Fruit fly (Drosophila melanogaster): Measurements from ENCODE around the gene mRpL9.

mRpL9 gene

DNA sequence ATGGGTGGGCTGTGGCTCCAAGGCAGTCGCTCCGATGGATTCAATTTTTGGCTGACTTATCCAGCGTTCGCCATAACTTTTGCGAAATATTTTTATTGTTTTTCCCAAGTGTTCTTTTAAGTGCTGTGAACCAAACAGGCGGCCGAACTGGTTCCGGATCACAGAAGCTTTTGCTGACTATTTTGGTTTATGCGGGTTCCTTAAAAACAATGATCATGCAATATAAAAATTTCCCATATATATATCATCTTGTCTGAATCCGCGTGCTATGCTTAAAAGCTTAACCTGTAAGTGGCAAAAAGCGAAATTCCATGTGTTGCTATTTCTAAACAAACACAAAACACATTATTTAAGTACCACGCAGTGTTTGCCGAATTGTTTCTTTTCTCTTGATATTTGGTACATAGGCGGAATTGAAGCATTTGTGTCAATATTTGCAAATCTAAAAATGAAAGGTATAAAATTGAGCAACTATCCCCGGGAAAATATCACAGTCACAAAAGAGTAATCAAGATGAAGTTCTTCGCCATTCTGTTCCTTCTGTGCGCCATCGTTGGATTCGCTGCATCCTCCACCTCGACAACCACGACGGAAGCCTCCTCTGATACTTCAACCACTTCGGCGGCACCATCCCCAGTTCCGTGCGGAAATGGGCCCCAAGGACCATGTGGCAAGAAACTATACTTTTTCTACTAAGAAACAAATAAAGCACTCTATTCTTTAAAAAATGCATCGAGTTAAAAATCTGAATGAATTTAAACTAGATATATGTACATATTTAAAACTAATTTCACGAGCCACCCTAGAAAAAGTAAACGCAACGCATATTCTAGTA lies 10.4 kb upstream of the mRpL9 start, which contains the start of the genes CG6276 and CG44040 (continued):
- TF ChIP-seq ATbp (GFP tag; optimal IDR thresholded peaks at IDR 0.05) (peak; percentile 36), CG1602 (GFP tag; optimal IDR thresholded peaks at IDR 0.05) (no peak), CG34224 (GFP tag; IDR thresholded peaks at IDR 0.05; ENCODE audit: partially characterized antibody) (no peak), Sry-δ (GFP tag; optimal IDR thresholded peaks at IDR 0.05) (peak; percentile 15), CG11504 (tag; optimal IDR thresholded peaks at IDR 0.05) (peak; percentile 64), CG15601 (tag; optimal IDR thresholded peaks at IDR 0.05) (peak; percentile 10), CG34376 (GFP tag; optimal IDR thresholded peaks at IDR 0.05) (peak; percentile 58), BEAF-32 (GFP tag; optimal IDR thresholded peaks at IDR 0.05) (peak; percentile 24), Nf-YB (GFP tag; optimal IDR thresholded peaks at IDR 0.05) (no peak), row (GFP tag; IDR thresholded peaks at IDR 0.05) (peak; percentile 73), CG8924 (tag; optimal IDR thresholded peaks at IDR 0.05) (peak; percentile 41), CG4360 (GFP tag; IDR thresholded peaks at IDR 0.05) (no peak), CG17912 (GFP tag; optimal IDR thresholded peaks at IDR 0.05) (peak; percentile 6), lab (GFP tag; optimal IDR thresholded peaks at IDR 0.05) (peak; percentile 76), Ada2b (GFP tag; IDR thresholded peaks at IDR 0.05) (no peak), Hr3 (GFP tag; optimal IDR thresholded peaks at IDR 0.05) (peak; percentile 36), NK7.1 (GFP tag; optimal IDR thresholded peaks at IDR 0.05) (no peak), CG11247 (GFP tag; IDR thresholded peaks at IDR 0.05) (0 out of 2 replicates have a peak, but pooled peaks have one; percentile 16), MESR4 (GFP tag; optimal IDR thresholded peaks at IDR 0.05) (peak; percentile 63), Hand (GFP tag; optimal IDR thresholded peaks at IDR 0.05) (peak; percentile 57), Aef1 (GFP tag; IDR thresholded peaks at IDR 0.05) (no peak), CG4707 (GFP tag; optimal IDR thresholded peaks at IDR 0.05) (no peak), amos (GFP tag; IDR thresholded peaks at IDR 0.05; ENCODE audit: partially characterized antibody) (peak; percentile 19; the same call in 1 of the 2 replicates), CkIIα-i1 (GFP tag; IDR thresholded peaks at IDR 0.05) (no peak), zfh1 (GFP tag; IDR thresholded peaks at IDR 0.05) (no peak), bcd (GFP tag; optimal IDR thresholded peaks at IDR 0.05) (peak; percentile 48), CG18599 (GFP tag; optimal IDR thresholded peaks at IDR 0.05) (peak; percentile 75), Hmr (GFP tag; optimal IDR thresholded peaks at IDR 0.05) (peak; percentile 64), p53 (GFP tag; optimal IDR thresholded peaks at IDR 0.05) (peak; percentile 23), chif (GFP tag; optimal IDR thresholded peaks at IDR 0.05) (peak in 1 of 2 experiments; percentile 25), CrebB (tag; optimal IDR thresholded peaks at IDR 0.05) (no peak), ara (GFP tag; IDR thresholded peaks at IDR 0.05) (0 out of 2 replicates have a peak, but pooled peaks have one; percentile 4), CG10366 (GFP tag; IDR thresholded peaks at IDR 0.05) (no peak), CG16863 (GFP tag; optimal IDR thresholded peaks at IDR 0.05) (peak; percentile 9), Sin3A (optimal IDR thresholded peaks at IDR 0.05) (peak; percentile 8), tap (tag; optimal IDR thresholded peaks at IDR 0.05) (peak; percentile 9), Dek (tag; optimal IDR thresholded peaks at IDR 0.05) (peak; percentile 35), pho (GFP tag; optimal IDR thresholded peaks at IDR 0.05) (peak; percentile 69), Awh (GFP tag; IDR thresholded peaks at IDR 0.05) (peak; percentile 39; the same call in 1 of the 2 replicates), BtbVII (GFP tag; optimal IDR thresholded peaks at IDR 0.05) (peak; percentile 65), CG13624 (GFP tag; optimal IDR thresholded peaks at IDR 0.05) (peak; percentile 73), CG2116 (GFP tag; optimal IDR thresholded peaks at IDR 0.05) (peak; percentile 24), Usf (GFP tag; optimal IDR thresholded peaks at IDR 0.05) (peak; percentile 11), ase (GFP tag; IDR thresholded peaks at IDR 0.05) (peak; percentile 10; the same call in 1 of the 3 replicates), CG10321 (GFP tag; IDR thresholded peaks at IDR 0.05) (no peak), sob (GFP tag; IDR thresholded peaks at IDR 0.05) (peak; percentile 56), Ets65A (GFP tag) (peak; percentile 92), CG4820 (GFP tag; optimal IDR thresholded peaks at IDR 0.05) (peak; percentile 99), CG2678 (tag; optimal IDR thresholded peaks at IDR 0.05) (peak; percentile 65)
